Fruit fly (Drosophila melanogaster): ENCODE results near the gene Diedel.
A peak's percentile ranks its signal among the peaks of the same experiment; 100 is the strongest.

Diedel gene

DNA sequence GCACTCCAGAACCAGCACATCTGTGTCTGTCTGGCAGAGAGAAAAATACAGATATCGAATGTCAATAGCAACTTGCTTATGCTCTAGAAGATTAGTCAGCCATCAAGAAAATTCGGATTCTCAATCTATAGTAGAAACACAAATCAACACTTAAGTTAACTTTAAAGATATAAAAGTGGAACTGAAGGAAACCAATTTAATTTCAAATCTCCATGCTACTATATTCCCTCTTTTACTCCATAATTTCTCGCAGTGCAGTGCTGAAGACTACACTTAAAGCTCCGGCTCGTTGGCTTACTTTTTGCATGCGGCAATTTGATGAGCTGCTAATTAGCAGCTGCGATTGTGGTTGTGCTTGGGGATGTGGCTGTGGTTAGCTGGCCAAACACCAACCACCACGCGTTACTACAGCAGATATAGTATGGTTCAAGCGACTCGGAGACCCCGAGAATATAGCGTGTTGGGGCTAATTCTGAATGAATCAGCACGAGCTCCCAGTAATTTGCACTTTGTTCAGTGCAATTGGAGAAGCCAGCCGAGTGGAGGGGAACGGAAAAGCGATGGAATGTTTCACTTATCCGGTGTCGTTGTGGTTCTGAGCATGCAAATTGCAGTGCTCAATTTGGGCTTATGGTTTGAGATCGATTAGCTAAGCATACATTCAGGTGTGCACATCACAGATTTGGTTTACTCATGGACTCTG lies 33.3 kb upstream of the Diedel start:
- TF ChIP-seq Snoo (tag; optimal IDR thresholded peaks at IDR 0.05) (no peak), CG13204 (GFP tag; optimal IDR thresholded peaks at IDR 0.05) (no peak), CG4496 (GFP tag; IDR thresholded peaks at IDR 0.05) (peak; percentile 71), CG14655 (GFP tag; optimal IDR thresholded peaks at IDR 0.05) (peak; percentile 44), D1 (tag; optimal IDR thresholded peaks at IDR 0.05) (no peak), rn (GFP tag; IDR thresholded peaks at IDR 0.05) (no peak), CG10348 (GFP tag; IDR thresholded peaks at IDR 0.05) (no peak), CG15710 (tag; optimal IDR thresholded peaks at IDR 0.05) (peak; percentile 20), CG17806 (tag; optimal IDR thresholded peaks at IDR 0.05) (peak; percentile 18), Pif1A (GFP tag; optimal IDR thresholded peaks at IDR 0.05) (no peak), CG8159 (tag; optimal IDR thresholded peaks at IDR 0.05) (peak; percentile 4), CG12605 (GFP tag; IDR thresholded peaks at IDR 0.05) (peak; percentile 59), CG34367 (tag; optimal IDR thresholded peaks at IDR 0.05) (no peak), fd96Ca (GFP tag; IDR thresholded peaks at IDR 0.05) (peak; percentile 55; the same call in 1 of the 3 replicates), CG32121 (GFP tag; IDR thresholded peaks at IDR 0.05) (no peak; the same call in 1 of the 2 replicates), gl (tag; optimal IDR thresholded peaks at IDR 0.05) (no peak), Pif1B (GFP tag; optimal IDR thresholded peaks at IDR 0.05) (peak; percentile 18), CG9948 (tag; optimal IDR thresholded peaks at IDR 0.05) (peak; percentile 16), Ets98B (GFP tag; IDR thresholded peaks at IDR 0.05) (peak; percentile 36; the same call in 1 of the 2 replicates), CG8301 (tag; optimal IDR thresholded peaks at IDR 0.05) (peak; percentile 1), EcR (GFP tag; optimal IDR thresholded peaks at IDR 0.05) (no peak)

- TF ChIP-seq CG8301 (tag; optimal IDR thresholded peaks at IDR 0.05) (no peak), Ets98B (GFP tag; IDR thresholded peaks at IDR 0.05) (peak; percentile 64), CG12605 (GFP tag; IDR thresholded peaks at IDR 0.05) (no peak), CG13204 (GFP tag; optimal IDR thresholded peaks at IDR 0.05) (no peak), CG9948 (tag; optimal IDR thresholded peaks at IDR 0.05) (peak; percentile 22), gl (tag; optimal IDR thresholded peaks at IDR 0.05) (no peak), CG17806 (tag; optimal IDR thresholded peaks at IDR 0.05) (peak; percentile 1), EcR (GFP tag; optimal IDR thresholded peaks at IDR 0.05) (peak; percentile 91), CG10348 (GFP tag; IDR thresholded peaks at IDR 0.05) (no peak), rn (GFP tag; IDR thresholded peaks at IDR 0.05) (no peak), CG32121 (GFP tag; IDR thresholded peaks at IDR 0.05) (peak; percentile 46), CG15710 (tag; optimal IDR thresholded peaks at IDR 0.05) (peak; percentile 18), D1 (tag; optimal IDR thresholded peaks at IDR 0.05) (no peak), Pif1A (GFP tag; optimal IDR thresholded peaks at IDR 0.05) (no peak), CG14655 (GFP tag; optimal IDR thresholded peaks at IDR 0.05) (peak; percentile 18), CG4496 (GFP tag; IDR thresholded peaks at IDR 0.05) (peak; percentile 53; the same call in 1 of the 3 replicates), CG34367 (tag; optimal IDR thresholded peaks at IDR 0.05) (no peak), fd96Ca (GFP tag; IDR thresholded peaks at IDR 0.05) (peak; percentile 57), Snoo (tag; optimal IDR thresholded peaks at IDR 0.05) (peak; percentile 1), Pif1B (GFP tag; optimal IDR thresholded peaks at IDR 0.05) (no peak), CG8159 (tag; optimal IDR thresholded peaks at IDR 0.05) (peak; percentile 37)
Observed at dm6 chr3R:29461069-29461468, 32.6 kb upstream of the Diedel start.

DNA sequence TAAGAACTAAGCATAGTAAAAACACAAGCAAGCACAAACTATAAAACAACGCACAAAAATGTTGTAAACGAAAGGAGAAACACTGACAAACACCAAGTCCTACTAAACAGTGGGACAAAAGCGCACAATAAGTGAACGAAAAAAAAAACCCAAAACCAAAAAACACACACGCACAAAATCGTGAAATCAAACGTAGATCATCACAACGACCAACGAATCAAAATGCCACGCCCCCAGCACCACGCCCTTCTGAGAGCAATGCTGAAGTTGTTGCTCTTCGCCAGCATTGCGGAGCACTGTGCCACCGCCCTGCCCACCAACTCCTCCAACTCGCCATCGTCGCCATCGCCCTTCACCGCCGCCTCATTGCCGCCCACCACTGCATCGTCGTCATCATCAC lies 31.8 kb upstream of the Diedel start:
- TF ChIP-seq fd96Ca (GFP tag; IDR thresholded peaks at IDR 0.05) (peak; percentile 61), CG15710 (tag; optimal IDR thresholded peaks at IDR 0.05) (no peak), Ets98B (GFP tag; IDR thresholded peaks at IDR 0.05) (peak; percentile 47), CG9948 (tag; optimal IDR thresholded peaks at IDR 0.05) (no peak), CG4496 (GFP tag; IDR thresholded peaks at IDR 0.05) (peak; percentile 71; the same call in 1 of the 3 replicates), CG12605 (GFP tag; IDR thresholded peaks at IDR 0.05) (peak; percentile 19; the same call in 1 of the 2 replicates), EcR (GFP tag; optimal IDR thresholded peaks at IDR 0.05) (no peak), Snoo (tag; optimal IDR thresholded peaks at IDR 0.05) (no peak), CG34367 (tag; optimal IDR thresholded peaks at IDR 0.05) (no peak), Pif1B (GFP tag; optimal IDR thresholded peaks at IDR 0.05) (no peak), Pif1A (GFP tag; optimal IDR thresholded peaks at IDR 0.05) (no peak), CG8159 (tag; optimal IDR thresholded peaks at IDR 0.05) (no peak)

dm6 chr3R:29466759-29467158 lies 26.9 kb upstream of the Diedel start:
- TF ChIP-seq EcR (GFP tag; optimal IDR thresholded peaks at IDR 0.05): no peak
- no peak for TF ChIP-seq Snoo (tag; optimal IDR thresholded peaks at IDR 0.05)
- no peak for TF ChIP-seq gl (tag; optimal IDR thresholded peaks at IDR 0.05)
- no peak for TF ChIP-seq fd96Ca (GFP tag; IDR thresholded peaks at IDR 0.05)
- TF ChIP-seq rn (GFP tag; IDR thresholded peaks at IDR 0.05): no peak
- TF ChIP-seq CG15710 (tag; optimal IDR thresholded peaks at IDR 0.05): no peak
- no peak for TF ChIP-seq D1 (tag; optimal IDR thresholded peaks at IDR 0.05)
- no peak for TF ChIP-seq CG14655 (GFP tag; optimal IDR thresholded peaks at IDR 0.05)
- TF ChIP-seq CG10348 (GFP tag; IDR thresholded peaks at IDR 0.05): no peak
- no peak for TF ChIP-seq CG4496 (GFP tag; IDR thresholded peaks at IDR 0.05)
- no peak for TF ChIP-seq CG34367 (tag; optimal IDR thresholded peaks at IDR 0.05)
- TF ChIP-seq CG8159 (tag; optimal IDR thresholded peaks at IDR 0.05): no peak

- TF ChIP-seq D1 (tag; optimal IDR thresholded peaks at IDR 0.05) (no peak), CG8159 (tag; optimal IDR thresholded peaks at IDR 0.05) (no peak), CG12605 (GFP tag; IDR thresholded peaks at IDR 0.05) (no peak), CG9948 (tag; optimal IDR thresholded peaks at IDR 0.05) (no peak), Snoo (tag; optimal IDR thresholded peaks at IDR 0.05) (no peak), CG34367 (tag; optimal IDR thresholded peaks at IDR 0.05) (no peak), fd96Ca (GFP tag; IDR thresholded peaks at IDR 0.05) (no peak)
Observed at dm6 chr3R:29470122-29470521, 23.5 kb upstream of the Diedel start.

Measured in whole organism, pupa.